Fruit fly (Drosophila melanogaster): ENCODE data around the gene CG12523.

CG12523 gene

dm6 chr3L:10844548-10845530 lies 43.8 kb downstream of the CG12523 start (continued):
- TF ChIP-seq Rx (GFP tag; IDR thresholded peaks at IDR 0.05): no peak
- no peak for TF ChIP-seq ro (GFP tag; IDR thresholded peaks at IDR 0.05)
- peak; percentile 29 for TF ChIP-seq CG16863 (GFP tag; optimal IDR thresholded peaks at IDR 0.05)
- peak; percentile 14 to 15 for TF ChIP-seq Pdp1 (GFP tag; optimal IDR thresholded peaks at IDR 0.05)
- TF ChIP-seq Bgb (GFP tag; IDR thresholded peaks at IDR 0.05; ENCODE audit: partially characterized antibody): no peak
- no peak for TF ChIP-seq usp (GFP tag; optimal IDR thresholded peaks at IDR 0.05)
- TF ChIP-seq CG18599 (GFP tag; optimal IDR thresholded peaks at IDR 0.05): no peak
- TF ChIP-seq Ets97D (GFP tag; optimal IDR thresholded peaks at IDR 0.05): no peak
- TF ChIP-seq Xrp1 (GFP tag; IDR thresholded peaks at IDR 0.05): peak; percentile 35; the same call in 1 of the 2 replicates
- TF ChIP-seq CG6689 (GFP tag; IDR thresholded peaks at IDR 0.05): no peak
- TF ChIP-seq CG5245 (GFP tag; optimal IDR thresholded peaks at IDR 0.05): peak; percentile 19
- TF ChIP-seq run (tag; optimal IDR thresholded peaks at IDR 0.05): no peak
- no peak for TF ChIP-seq CG14965 (GFP tag; optimal IDR thresholded peaks at IDR 0.05; ENCODE audit: borderline replicate concordance)
- no peak for TF ChIP-seq CG6854 (GFP tag; optimal IDR thresholded peaks at IDR 0.05)
- TF ChIP-seq CG17361 (GFP tag; IDR thresholded peaks at IDR 0.05): peak; percentile 82
- TF ChIP-seq GATAe (GFP tag; conservative IDR thresholded peaks at IDR 0.05): no peak
- TF ChIP-seq CG8478 (optimal IDR thresholded peaks at IDR 0.05): no peak
- no peak for TF ChIP-seq dimm (GFP tag; IDR thresholded peaks at IDR 0.05)
- TF ChIP-seq CG18262 (tag; optimal IDR thresholded peaks at IDR 0.05): peak; percentile 81
- no peak for TF ChIP-seq ap (GFP tag; IDR thresholded peaks at IDR 0.05)
- no peak for TF ChIP-seq CG13894 (tag; optimal IDR thresholded peaks at IDR 0.05)
- peak; percentile 37 for TF ChIP-seq CG17186 (GFP tag; optimal IDR thresholded peaks at IDR 0.05)
- no peak for TF ChIP-seq cg (GFP tag; optimal IDR thresholded peaks at IDR 0.05)
- TF ChIP-seq CG15479 (GFP tag; optimal IDR thresholded peaks at IDR 0.05): no peak
- TF ChIP-seq HHEX (GFP tag; optimal IDR thresholded peaks at IDR 0.05): peak; percentile 21
- TF ChIP-seq BtbVII (GFP tag; optimal IDR thresholded peaks at IDR 0.05): no peak
- peak; percentile 38 for TF ChIP-seq CG2116 (GFP tag; optimal IDR thresholded peaks at IDR 0.05)
- no peak for TF ChIP-seq CG4730 (GFP tag; IDR thresholded peaks at IDR 0.05)
- TF ChIP-seq Hmx (GFP tag; optimal IDR thresholded peaks at IDR 0.05): no peak
- peak; percentile 33; the same call in 1 of the 2 replicates for TF ChIP-seq CG14441 (GFP tag; IDR thresholded peaks at IDR 0.05)
- no peak for TF ChIP-seq CG7963 (GFP tag; IDR thresholded peaks at IDR 0.05; ENCODE audit: partially characterized antibody)
- peak; percentile 39 for TF ChIP-seq Hsf (GFP tag; optimal IDR thresholded peaks at IDR 0.05)
- peak; percentile 30 for TF ChIP-seq jing (GFP tag; optimal IDR thresholded peaks at IDR 0.05)
- TF ChIP-seq cwo (GFP tag; optimal IDR thresholded peaks at IDR 0.05): no peak
- TF ChIP-seq Drgx (GFP tag; IDR thresholded peaks at IDR 0.05): no peak
- TF ChIP-seq gfzf (GFP tag; optimal IDR thresholded peaks at IDR 0.05): peak; percentile 15
- no peak for TF ChIP-seq repo (GFP tag; optimal IDR thresholded peaks at IDR 0.05)
- peak; percentile 41 for TF ChIP-seq bab2 (GFP tag; optimal IDR thresholded peaks at IDR 0.05)
- no peak for TF ChIP-seq Fer2 (tag; optimal IDR thresholded peaks at IDR 0.05)
- no peak for TF ChIP-seq HmgD (GFP tag; optimal IDR thresholded peaks at IDR 0.05)
- TF ChIP-seq Dip2 (GFP tag; IDR thresholded peaks at IDR 0.05): no peak
- TF ChIP-seq CG12769 (tag; optimal IDR thresholded peaks at IDR 0.05): no peak
- TF ChIP-seq H2.0 (GFP tag; IDR thresholded peaks at IDR 0.05): no peak
- no peak for TF ChIP-seq CG34224 (GFP tag; IDR thresholded peaks at IDR 0.05; ENCODE audit: partially characterized antibody)
- peak; percentile 30 for TF ChIP-seq CG18619 (GFP tag; optimal IDR thresholded peaks at IDR 0.05)
- peak; percentile 39 for TF ChIP-seq CG10209 (GFP tag; optimal IDR thresholded peaks at IDR 0.05)
- TF ChIP-seq klu (GFP tag; IDR thresholded peaks at IDR 0.05): no peak
- peak; percentile 13 for TF ChIP-seq CG12219 (GFP tag; optimal IDR thresholded peaks at IDR 0.05)
- TF ChIP-seq tap (tag; optimal IDR thresholded peaks at IDR 0.05): no peak
